Fruit fly (Drosophila melanogaster): Measurements from ENCODE around the gene CG4907.

CG4907 gene

dm6 chr3R:22686336-22686874, 24.2 kb downstream of the CG4907 start, which contains the start of the genes Gclm and CG17625 (continued):
- TF ChIP-seq Hand (GFP tag; optimal IDR thresholded peaks at IDR 0.05) = peak; percentile 25
- no peak for TF ChIP-seq croc (GFP tag; conservative IDR thresholded peaks at IDR 0.05)
- no peak for TF ChIP-seq CG7357 (GFP tag; IDR thresholded peaks at IDR 0.05)
- peak; percentile 57 for TF ChIP-seq gro (GFP tag; optimal IDR thresholded peaks at IDR 0.05)
- no peak for TF ChIP-seq CG12769 (tag; optimal IDR thresholded peaks at IDR 0.05)
- peak; percentile 14 for TF ChIP-seq CG12236 (GFP tag; optimal IDR thresholded peaks at IDR 0.05)
- TF ChIP-seq Pdp1 (GFP tag; optimal IDR thresholded peaks at IDR 0.05) = peak in 1 of 2 experiments; percentile 38
- no peak; the same call in 2 of the 3 replicates for TF ChIP-seq H15 (GFP tag; IDR thresholded peaks at IDR 0.05)
- TF ChIP-seq lilli (GFP tag; optimal IDR thresholded peaks at IDR 0.05) = peak; percentile 57
- TF ChIP-seq Taf1 (GFP tag; IDR thresholded peaks at IDR 0.05) = no peak
- peak; percentile 66 for TF ChIP-seq HmgZ (tag; optimal IDR thresholded peaks at IDR 0.05)
- TF ChIP-seq tup (GFP tag; optimal IDR thresholded peaks at IDR 0.05) = no peak
- no peak for TF ChIP-seq CG12104 (GFP tag; optimal IDR thresholded peaks at IDR 0.05)
- no peak for TF ChIP-seq CG13123 (GFP tag; optimal IDR thresholded peaks at IDR 0.05)
- TF ChIP-seq HLH4C (GFP tag; IDR thresholded peaks at IDR 0.05; ENCODE audit: partially characterized antibody) = peak; percentile 73
- TF ChIP-seq pnt (GFP tag; optimal IDR thresholded peaks at IDR 0.05) = no peak
- TF ChIP-seq hb (GFP tag; IDR thresholded peaks at IDR 0.05; ENCODE audit: partially characterized antibody) = peak; percentile 73
- no peak for TF ChIP-seq cg (GFP tag; optimal IDR thresholded peaks at IDR 0.05)
- peak; percentile 65; the same call in 1 of the 2 replicates for TF ChIP-seq Xrp1 (GFP tag; IDR thresholded peaks at IDR 0.05)
- no peak for TF ChIP-seq CG14965 (GFP tag; optimal IDR thresholded peaks at IDR 0.05; ENCODE audit: borderline replicate concordance)
- peak; percentile 81 for TF ChIP-seq BEAF-32 (GFP tag; optimal IDR thresholded peaks at IDR 0.05)
- no peak for TF ChIP-seq pan (optimal IDR thresholded peaks at IDR 0.05)
- no peak for TF ChIP-seq pan (GFP tag; optimal IDR thresholded peaks at IDR 0.05 in 1 of 2, IDR thresholded peaks at IDR 0.05 in 1 of 2)
- no peak for TF ChIP-seq Kr (GFP tag; optimal IDR thresholded peaks at IDR 0.05)
- TF ChIP-seq CG7271 (tag; optimal IDR thresholded peaks at IDR 0.05) = no peak
- 0 out of 3 replicates have a peak, but pooled peaks have one; percentile 36 for TF ChIP-seq CG11560 (tag; IDR thresholded peaks at IDR 0.05)
- no peak for TF ChIP-seq CG1529 (GFP tag; optimal IDR thresholded peaks at IDR 0.05)
- TF ChIP-seq CG4282 (GFP tag; optimal IDR thresholded peaks at IDR 0.05) = no peak
- TF ChIP-seq CG9727 (GFP tag; optimal IDR thresholded peaks at IDR 0.05) = peak; percentile 41
- peak; percentile 48 for TF ChIP-seq Dip3 (GFP tag; optimal IDR thresholded peaks at IDR 0.05)
- TF ChIP-seq Elba2 (GFP tag; optimal IDR thresholded peaks at IDR 0.05) = no peak
- TF ChIP-seq zf30C (GFP tag; optimal IDR thresholded peaks at IDR 0.05) = no peak
- peak; percentile 35 for TF ChIP-seq CG18764 (GFP tag; optimal IDR thresholded peaks at IDR 0.05)
- TF ChIP-seq tio (GFP tag; optimal IDR thresholded peaks at IDR 0.05) = no peak
- TF ChIP-seq prd (optimal IDR thresholded peaks at IDR 0.05) = no peak
- TF ChIP-seq prd (GFP tag; IDR thresholded peaks at IDR 0.05) = peak; percentile 67
- TF ChIP-seq CG16863 (GFP tag; optimal IDR thresholded peaks at IDR 0.05) = no peak
- peak; percentile 66 for TF ChIP-seq CHES-1-like (GFP tag; optimal IDR thresholded peaks at IDR 0.05)
- peak; percentile 93 for TF ChIP-seq grau (tag; optimal IDR thresholded peaks at IDR 0.05)
- TF ChIP-seq Oli (tag; optimal IDR thresholded peaks at IDR 0.05) = no peak
- TF ChIP-seq dan (GFP tag; IDR thresholded peaks at IDR 0.05) = no peak
- TF ChIP-seq Sry-β (GFP tag; optimal IDR thresholded peaks at IDR 0.05) = no peak
- TF ChIP-seq CG17912 (GFP tag; optimal IDR thresholded peaks at IDR 0.05) = no peak
- peak; percentile 45; the same call in 1 of the 2 replicates for TF ChIP-seq rib (GFP tag; IDR thresholded peaks at IDR 0.05)
- peak; percentile 20 for TF ChIP-seq CG12299 (tag; optimal IDR thresholded peaks at IDR 0.05)
- no peak for TF ChIP-seq Camta (GFP tag; optimal IDR thresholded peaks at IDR 0.05)
- no peak for TF ChIP-seq CG8359 (GFP tag; optimal IDR thresholded peaks at IDR 0.05; ENCODE audit: borderline replicate concordance)
- TF ChIP-seq sima (GFP tag; optimal IDR thresholded peaks at IDR 0.05) = no peak
- TF ChIP-seq chm (GFP tag; IDR thresholded peaks at IDR 0.05) = peak; percentile 66; the same call in 1 of the 2 replicates
- peak; percentile 15 for TF ChIP-seq zen (tag; optimal IDR thresholded peaks at IDR 0.05)
- TF ChIP-seq CG17829 (tag; optimal IDR thresholded peaks at IDR 0.05) = peak; percentile 74

All from whole organism, embryonic.